Worm (Caenorhabditis elegans) whole organism, mixed stage, embryonic: ENCODE data around the gene Y32G9A.2.
A peak's percentile ranks its signal among the peaks of the same experiment; 100 is the strongest.

ENCODE experiments used
- M03D4.4 ChIP-seq: sonication (generic microtip); optimal IDR thresholded peaks from 2 replicates; lab custom pipeline; 2017; ENCODE audit warnings: mild to moderate bottlenecking, missing genetic modification characterization, missing compliant biosample characterization
- bed-3 ChIP-seq: fragments of 200-800 bp; sonication (Bioruptor generic); optimal IDR thresholded peaks from 3 replicates; lab custom pipeline; 2018; ENCODE audit warnings: mild to moderate bottlenecking, missing genetic modification characterization, moderate library complexity, missing compliant biosample characterization
- blmp-1 ChIP-seq: fragments of 150-350 bp; optimal IDR thresholded peaks from 2 replicates; lab custom pipeline; 2014; ENCODE audit warnings: missing biosample characterization, missing genetic modification characterization
- ceh-39 ChIP-seq: fragments of 150-350 bp; optimal IDR thresholded peaks from 2 replicates; lab custom pipeline; 2014; ENCODE audit warnings: missing biosample characterization, missing genetic modification characterization
- ceh-43 ChIP-seq: fragments of 200-800 bp; sonication (Bioruptor generic); optimal IDR thresholded peaks from 2 replicates; lab custom pipeline; 2018; ENCODE audit warnings: mild to moderate bottlenecking, missing genetic modification characterization, moderate library complexity, missing compliant biosample characterization
- ceh-83 ChIP-seq: fragments of 200-800 bp; sonication (Bioruptor generic); optimal IDR thresholded peaks from 2 replicates; lab custom pipeline; 2018; ENCODE audit warnings: mild to moderate bottlenecking, missing genetic modification characterization, missing compliant biosample characterization
- ces-1 ChIP-seq: fragments of 150-350 bp; optimal IDR thresholded peaks from 2 replicates; lab custom pipeline; 2014; ENCODE audit warnings: missing biosample characterization, missing genetic modification reagents, missing genetic modification characterization
- cnd-1 ChIP-seq: fragments of 200-800 bp; sonication (Bioruptor generic); optimal IDR thresholded peaks from 2 replicates; lab custom pipeline; 2018; ENCODE audit warnings: mild to moderate bottlenecking, missing genetic modification characterization, missing compliant biosample characterization
- drap-1 ChIP-seq: fragments of 200-800 bp; sonication (Bioruptor generic); optimal IDR thresholded peaks from 3 replicates; lab custom pipeline; 2018; ENCODE audit warnings: mild to moderate bottlenecking, missing genetic modification characterization, missing compliant biosample characterization
- elt-1 ChIP-seq: sonication (generic microtip); optimal IDR thresholded peaks from 2 replicates; lab custom pipeline; 2017; ENCODE audit warnings: missing genetic modification characterization, mild to moderate bottlenecking, missing compliant biosample characterization, antibody characterized with exemption, moderate library complexity, borderline replicate concordance; ENCODE audit not compliant: insufficient read depth
- flh-1 ChIP-seq: fragments of 200-800 bp; sonication (Bioruptor generic); optimal IDR thresholded peaks from 2 replicates; lab custom pipeline; 2018; ENCODE audit warnings: mild to moderate bottlenecking, missing genetic modification characterization, moderate library complexity, missing compliant biosample characterization
- ham-2 ChIP-seq: fragments of 200-800 bp; sonication (Bioruptor generic); optimal IDR thresholded peaks from 2 replicates; lab custom pipeline; 2018; ENCODE audit warnings: mild to moderate bottlenecking, missing genetic modification characterization, missing compliant biosample characterization
- hlh-1 ChIP-seq: fragments of 150-350 bp; optimal IDR thresholded peaks from 2 replicates; lab custom pipeline; 2014; ENCODE audit warnings: missing biosample characterization, missing genetic modification reagents, missing genetic modification characterization
- lin-13 ChIP-seq: fragments of 150-350 bp; optimal IDR thresholded peaks from 2 replicates; lab custom pipeline; 2014; ENCODE audit warnings: missing biosample characterization, missing genetic modification characterization
- lin-32 ChIP-seq: fragments of 200-800 bp; sonication (Bioruptor generic); optimal IDR thresholded peaks from 2 replicates; lab custom pipeline; 2018; ENCODE audit warnings: mild to moderate bottlenecking, missing genetic modification characterization, missing compliant biosample characterization
- lsy-2 ChIP-seq: fragments of 150-350 bp; optimal IDR thresholded peaks from 2 replicates; lab custom pipeline; 2014; ENCODE audit warnings: missing biosample characterization, missing genetic modification characterization
- mab-5 ChIP-seq: fragments of 150-350 bp; optimal IDR thresholded peaks from 2 replicates; lab custom pipeline; 2014; ENCODE audit warnings: missing biosample characterization, missing genetic modification characterization
- mep-1 ChIP-seq: fragments of 150-350 bp; optimal IDR thresholded peaks from 2 replicates; lab custom pipeline; 2017; ENCODE audit warnings: missing biosample characterization, missing genetic modification reagents, missing genetic modification characterization, inconsistent platforms
- mls-2 ChIP-seq: sonication (generic microtip); optimal IDR thresholded peaks from 2 replicates; lab custom pipeline; 2016; ENCODE audit warnings: mild to moderate bottlenecking, missing genetic modification characterization, moderate library complexity, missing compliant biosample characterization
- nhr-12 ChIP-seq: fragments of 150-350 bp; optimal IDR thresholded peaks from 2 replicates; lab custom pipeline; 2014; ENCODE audit warnings: missing biosample characterization, missing genetic modification characterization
- nhr-2 ChIP-seq: fragments of 150-350 bp; optimal IDR thresholded peaks from 2 replicates; lab custom pipeline; 2014; ENCODE audit warnings: missing biosample characterization, missing genetic modification characterization
- nhr-237 ChIP-seq: fragments of 150-350 bp; optimal IDR thresholded peaks from 2 replicates; lab custom pipeline; 2014; ENCODE audit warnings: missing biosample characterization, missing genetic modification characterization
- nhr-28 ChIP-seq: fragments of 150-350 bp; optimal IDR thresholded peaks from 2 replicates; lab custom pipeline; 2014; ENCODE audit warnings: missing biosample characterization, missing genetic modification characterization
- nhr-76 ChIP-seq: sonication (generic microtip); optimal IDR thresholded peaks from 2 replicates; lab custom pipeline; 2017; ENCODE audit warnings: missing biosample characterization, missing genetic modification characterization
- pha-4 ChIP-seq: fragments of 150-350 bp; optimal IDR thresholded peaks from 2 replicates; lab custom pipeline; 2018; ENCODE audit warnings: missing biosample characterization, missing genetic modification reagents, missing genetic modification characterization
- sem-2 ChIP-seq: fragments of 200-800 bp; sonication (Bioruptor generic); optimal IDR thresholded peaks from 2 replicates; lab custom pipeline; 2018; ENCODE audit warnings: mild to moderate bottlenecking, missing genetic modification characterization, missing compliant biosample characterization
- snpc-4 ChIP-seq: fragments of 150-350 bp; optimal IDR thresholded peaks from 2 replicates; lab custom pipeline; 2014; ENCODE audit warnings: missing biosample characterization, missing genetic modification characterization
- sptf-1 ChIP-seq: sonication (generic microtip); optimal IDR thresholded peaks from 2 replicates; lab custom pipeline; 2017; ENCODE audit warnings: mild to moderate bottlenecking, missing genetic modification characterization, moderate library complexity, missing compliant biosample characterization
- unc-120 ChIP-seq: sonication (generic microtip); optimal IDR thresholded peaks from 2 replicates; lab custom pipeline; 2017; ENCODE audit warnings: missing genetic modification characterization, missing compliant biosample characterization; ENCODE audit not compliant: poor library complexity, severe bottlenecking
- unc-39 ChIP-seq: fragments of 150-350 bp; optimal IDR thresholded peaks from 2 replicates; lab custom pipeline; 2014; ENCODE audit warnings: missing biosample characterization, missing genetic modification characterization
- unc-62 ChIP-seq: fragments of 150-350 bp; optimal IDR thresholded peaks from 2 replicates; lab custom pipeline; 2014; ENCODE audit warnings: missing biosample characterization, missing genetic modification reagents, missing genetic modification characterization
- zip-8 ChIP-seq: fragments of 150-350 bp; optimal IDR thresholded peaks from 2 replicates; lab custom pipeline; 2014; ENCODE audit warnings: missing biosample characterization, missing genetic modification characterization

Y32G9A.2 gene

ce11 chrV:1870515-1870940 lies 47.8 kb upstream of the Y32G9A.2 start:
- TF ChIP-seq lsy-2 (no peak), snpc-4 (no peak), unc-39 (tag; lab: Kevin White, UChicago) (no peak), lin-13 (tag; lab: Kevin White, UChicago) (no peak), ceh-43 (GFP tag; lab: Kevin White, UChicago) (no peak), lin-32 (no peak), ceh-83 (GFP tag; lab: Kevin White, UChicago) (no peak), sptf-1 (tag; lab: Kevin White, UChicago) (no peak), unc-62 (GFP tag; lab: Kevin White, UChicago) (no peak), cnd-1 (no peak), elt-1 (tag; lab: Kevin White, UChicago) (no peak), mep-1 (tag; lab: Kevin White, UChicago) (no peak), zip-8 (no peak)

- no peak for TF ChIP-seq ceh-43 (GFP tag; lab: Kevin White, UChicago)
- peak; percentile 81 for TF ChIP-seq nhr-237 (tag; lab: Kevin White, UChicago)
- peak; percentile 90 for TF ChIP-seq ces-1 (GFP tag; lab: Kevin White, UChicago)
- no peak for TF ChIP-seq bed-3 (GFP tag; lab: Kevin White, UChicago)
- peak; percentile 83 for TF ChIP-seq lin-13 (tag; lab: Kevin White, UChicago)
- TF ChIP-seq pha-4 (tag; lab: Kevin White, UChicago) = peak; percentile 86
- TF ChIP-seq sptf-1 (tag; lab: Kevin White, UChicago) = peak; percentile 73
- TF ChIP-seq nhr-12 (tag; lab: Kevin White, UChicago) = no peak
- TF ChIP-seq mls-2 (tag; lab: Kevin White, UChicago) = peak; percentile 72
- no peak for TF ChIP-seq nhr-28 (tag; lab: Kevin White, UChicago)
- peak; percentile 75 for TF ChIP-seq lsy-2
- TF ChIP-seq blmp-1 (tag; lab: Kevin White, UChicago) = no peak
- TF ChIP-seq cnd-1 = peak; percentile 77
- peak; percentile 65 for TF ChIP-seq unc-62 (GFP tag; lab: Kevin White, UChicago)
- TF ChIP-seq ceh-39 (tag; lab: Kevin White, UChicago) = peak; percentile 50
- no peak for TF ChIP-seq unc-39 (tag; lab: Kevin White, UChicago)
- TF ChIP-seq flh-1 = no peak
- TF ChIP-seq nhr-76 (tag; lab: Kevin White, UChicago) = no peak
- TF ChIP-seq nhr-2 (tag; lab: Kevin White, UChicago) = no peak
- no peak for TF ChIP-seq hlh-1 (tag; lab: Kevin White, UChicago)
- TF ChIP-seq M03D4.4 (tag; lab: Kevin White, UChicago) = peak; percentile 57
- TF ChIP-seq mep-1 (tag; lab: Kevin White, UChicago) = peak; percentile 97
- TF ChIP-seq sem-2 (GFP tag; lab: Kevin White, UChicago) = no peak
- TF ChIP-seq lin-32 = peak; percentile 25
- TF ChIP-seq ham-2 (GFP tag; lab: Kevin White, UChicago) = peak; percentile 34
- TF ChIP-seq unc-120 (tag; lab: Kevin White, UChicago) = peak; percentile 77
- peak; percentile 65 for TF ChIP-seq drap-1 (GFP tag; lab: Kevin White, UChicago)
These were observed 46.5 kb upstream of the Y32G9A.2 start, which contains the start of the genes T10B5.4 and cct-7 for ce11 chrV:1871768-1872296. T10B5.4 (minus strand) TSS chrV:1871807. cct-7 (plus strand) TSS chrV:1872246.

- TF ChIP-seq pha-4 (tag; lab: Kevin White, UChicago) = no peak
- no peak for TF ChIP-seq drap-1 (GFP tag; lab: Kevin White, UChicago)
- TF ChIP-seq sem-2 (GFP tag; lab: Kevin White, UChicago) = no peak
- no peak for TF ChIP-seq elt-1 (tag; lab: Kevin White, UChicago)
- TF ChIP-seq lin-13 (tag; lab: Kevin White, UChicago) = no peak
- TF ChIP-seq, all 35 proteins: peak for 0
These were observed 43.5 kb upstream of the Y32G9A.2 start for ce11 chrV:1874827-1875226.

- TF ChIP-seq mls-2 (tag; lab: Kevin White, UChicago) (peak; percentile 59), mep-1 (tag; lab: Kevin White, UChicago) (no peak), mab-5 (tag; lab: Kevin White, UChicago) (no peak), sptf-1 (tag; lab: Kevin White, UChicago) (peak; percentile 73), bed-3 (GFP tag; lab: Kevin White, UChicago) (peak; percentile 29), sem-2 (GFP tag; lab: Kevin White, UChicago) (peak; percentile 25), ceh-83 (GFP tag; lab: Kevin White, UChicago) (peak; percentile 49), nhr-2 (tag; lab: Kevin White, UChicago) (peak; percentile 1)
These were observed 42.8 kb upstream of the Y32G9A.2 start for ce11 chrV:1875497-1875988.
